Worm (Caenorhabditis elegans): Measurements from ENCODE around the gene H21P03.10.

ce11 chrIV:11493899-11494298, 6.6 kb upstream of the H21P03.10 start:
- TF ChIP-seq flt-1 (GFP tag; IDR thresholded peaks at IDR 0.05) (no peak), T22C8.4 (GFP tag; IDR thresholded peaks at IDR 0.05) (no peak), klf-2 (GFP tag; conservative IDR thresholded peaks at IDR 0.05) (no peak), med-1 (GFP tag; optimal IDR thresholded peaks at IDR 0.05; ENCODE audit: insufficient read depth) (no peak), ztf-23 (GFP tag; IDR thresholded peaks at IDR 0.05) (no peak), ref-1 (GFP tag; conservative IDR thresholded peaks at IDR 0.05) (no peak), ztf-29 (GFP tag; IDR thresholded peaks at IDR 0.05) (no peak)

All from whole organism, midembryonic.